Fruit fly (Drosophila melanogaster) whole organism, embryonic: ENCODE results near the gene Taf6.
A peak's percentile ranks its signal among the peaks of the same experiment; 100 is the strongest.

Experiments used
- ATbp ChIP-seq: fragments of 200-800 bp; sonication (Bioruptor generic); optimal IDR thresholded peaks from 2 replicates; lab custom pipeline; 2017; ENCODE audit warnings: missing biosample characterization, mild to moderate bottlenecking, missing genetic modification characterization, missing genetic modification reagents
- B-H2 ChIP-seq: fragments of 200-800 bp; sonication (Bioruptor generic); optimal IDR thresholded peaks from 2 replicates; lab custom pipeline; 2018; ENCODE audit warnings: missing biosample characterization, mild to moderate bottlenecking, missing genetic modification characterization
- Bteb2 ChIP-seq: fragments of 200-800 bp; sonication (Bioruptor generic); optimal IDR thresholded peaks from 2 replicates; lab custom pipeline; 2016; ENCODE audit warnings: missing biosample characterization, missing genetic modification characterization
- CG10979 ChIP-seq: fragments of 200-800 bp; sonication (Bioruptor generic); optimal IDR thresholded peaks from 2 replicates; lab custom pipeline; 2018; ENCODE audit warnings: missing biosample characterization, mild to moderate bottlenecking, missing genetic modification characterization, moderate library complexity
- CG13287 ChIP-seq: fragments of 200-800 bp; sonication (Bioruptor generic); IDR thresholded peaks from 2 replicates; pipeline ENCODE4 v1.3.6; 2022; ENCODE audit warnings: missing biosample characterization, missing genetic modification characterization; ENCODE audit not compliant: partially characterized antibody
- CG15601 ChIP-seq: fragments of 200-800 bp; sonication (Bioruptor generic); optimal IDR thresholded peaks from 3 replicates; lab custom pipeline; 2019; ENCODE audit warnings: missing biosample characterization, mild to moderate bottlenecking, missing genetic modification characterization, moderate library complexity
- CG1603 ChIP-seq: fragments of 200-800 bp; sonication (Bioruptor generic); optimal IDR thresholded peaks from 2 replicates; lab custom pipeline; 2019; ENCODE audit warnings: missing biosample characterization, mild to moderate bottlenecking, missing genetic modification characterization, moderate library complexity
- CG16863 ChIP-seq: fragments of 200-800 bp; sonication (Bioruptor generic); optimal IDR thresholded peaks from 3 replicates; lab custom pipeline; 2016; ENCODE audit warnings: missing biosample characterization, missing genetic modification characterization
- CG17912 ChIP-seq: fragments of 200-800 bp; sonication (Bioruptor generic); optimal IDR thresholded peaks from 2 replicates; lab custom pipeline; 2018; ENCODE audit warnings: missing biosample characterization, mild to moderate bottlenecking, missing genetic modification characterization
- CG1832 ChIP-seq: fragments of 200-800 bp; sonication (Bioruptor generic); optimal IDR thresholded peaks from 2 replicates; lab custom pipeline; 2017; ENCODE audit warnings: missing biosample characterization, mild to moderate bottlenecking, missing genetic modification characterization, inconsistent platforms
- CG2678 ChIP-seq: fragments of 200-800 bp; sonication (Bioruptor generic); optimal IDR thresholded peaks from 3 replicates; lab custom pipeline; 2019; ENCODE audit warnings: missing biosample characterization, mild to moderate bottlenecking, missing genetic modification characterization, moderate library complexity
- CG32767 ChIP-seq: fragments of 200-800 bp; sonication (Bioruptor generic); IDR thresholded peaks from 2 replicates; pipeline ENCODE4 v1.3.6; 2022; ENCODE audit warnings: missing biosample characterization, missing genetic modification characterization
- CG33213 ChIP-seq: fragments of 200-800 bp; sonication (Bioruptor generic); optimal IDR thresholded peaks from 3 replicates; lab custom pipeline; 2016; ENCODE audit warnings: missing biosample characterization, missing genetic modification characterization
- CG3407 ChIP-seq: fragments of 200-800 bp; sonication (Bioruptor generic); optimal IDR thresholded peaks from 2 replicates; lab custom pipeline; 2018; ENCODE audit warnings: missing biosample characterization, mild to moderate bottlenecking, missing genetic modification characterization
- CG6689 ChIP-seq: fragments of 200-800 bp; sonication (Bioruptor generic); IDR thresholded peaks from 2 replicates; pipeline ENCODE4 v1.3.6; 2022; ENCODE audit warnings: missing biosample characterization, missing genetic modification characterization
- CG8944 ChIP-seq: fragments of 200-800 bp; sonication (Bioruptor generic); optimal IDR thresholded peaks from 3 replicates; lab custom pipeline; 2016; ENCODE audit warnings: missing biosample characterization, missing genetic modification characterization
- CG9727 ChIP-seq: fragments of 200-800 bp; sonication (Bioruptor generic); optimal IDR thresholded peaks from 3 replicates; lab custom pipeline; 2017; ENCODE audit warnings: missing biosample characterization, mild to moderate bottlenecking, missing genetic modification characterization
- Chrac-16 ChIP-seq: fragments of 200-800 bp; sonication (Bioruptor generic); optimal IDR thresholded peaks from 3 replicates; lab custom pipeline; 2016; ENCODE audit warnings: missing biosample characterization, missing genetic modification characterization
- Dbx ChIP-seq: fragments of 200-800 bp; sonication (Bioruptor generic); IDR thresholded peaks from 3 replicates; pipeline ENCODE4 v1.3.6; 2022; ENCODE audit warnings: missing biosample characterization, missing genetic modification characterization
- Gsc ChIP-seq: fragments of 200-800 bp; sonication (Bioruptor generic); IDR thresholded peaks from 2 replicates; pipeline ENCODE4 v1.3.6; 2022; ENCODE audit warnings: missing biosample characterization, missing genetic modification characterization
- Gug ChIP-seq: fragments of 200-800 bp; sonication (Bioruptor generic); IDR thresholded peaks from 4 replicates; pipeline ENCODE4 v1.3.6; 2022; ENCODE audit warnings: missing biosample characterization, missing genetic modification characterization
- HmgD ChIP-seq: fragments of 200-800 bp; sonication (Bioruptor generic); optimal IDR thresholded peaks from 3 replicates; lab custom pipeline; 2016; ENCODE audit warnings: missing biosample characterization, missing genetic modification characterization
- Lim3 ChIP-seq: fragments of 200-800 bp; sonication (Bioruptor generic); IDR thresholded peaks from 2 replicates; pipeline ENCODE4 v1.3.6; 2022; ENCODE audit warnings: missing biosample characterization, missing genetic modification characterization
- Mad ChIP-seq: fragments of 200-800 bp; sonication (Bioruptor generic); optimal IDR thresholded peaks from 2 replicates; lab custom pipeline; 2016; ENCODE audit warnings: missing biosample characterization, missing genetic modification characterization
- Pdp1 ChIP-seq, 2 experiments: fragments of 200-800 bp; sonication (Bioruptor generic); optimal IDR thresholded peaks; 3 replicates each; lab custom pipeline; 2016; ENCODE audit warnings: missing biosample characterization in 2 of 2, missing genetic modification characterization in 2 of 2, mild to moderate bottlenecking in 1 of 2, moderate library complexity in 1 of 2
- Usf ChIP-seq: fragments of 200-800 bp; sonication (Bioruptor generic); optimal IDR thresholded peaks from 2 replicates; lab custom pipeline; 2017; ENCODE audit warnings: missing genotype, missing biosample characterization, missing genetic modification characterization
- Xbp1 ChIP-seq: fragments of 200-800 bp; sonication (Bioruptor generic); optimal IDR thresholded peaks from 3 replicates; lab custom pipeline; 2016; ENCODE audit warnings: missing biosample characterization, mild to moderate bottlenecking, missing genetic modification characterization
- ato ChIP-seq: fragments of 200-800 bp; sonication (Bioruptor generic); IDR thresholded peaks from 2 replicates; pipeline ENCODE4 v1.3.6; 2022; ENCODE audit warnings: missing biosample characterization, missing genetic modification characterization; ENCODE audit not compliant: partially characterized antibody
- chm ChIP-seq: fragments of 200-800 bp; sonication (Bioruptor generic); IDR thresholded peaks from 2 replicates; pipeline ENCODE4 v1.3.6; 2022; ENCODE audit warnings: missing biosample characterization, missing genetic modification characterization
- da ChIP-seq: fragments of 200-800 bp; sonication (Bioruptor generic); optimal IDR thresholded peaks from 2 replicates; lab custom pipeline; 2016; ENCODE audit warnings: missing biosample characterization, missing genetic modification characterization
- eyg ChIP-seq: fragments of 200-800 bp; sonication (Bioruptor generic); optimal IDR thresholded peaks from 3 replicates; lab custom pipeline; 2016; ENCODE audit warnings: missing biosample characterization, missing genetic modification characterization
- gce ChIP-seq: fragments of 200-800 bp; sonication (Bioruptor generic); IDR thresholded peaks from 3 replicates; pipeline ENCODE4 v1.3.6; 2022; ENCODE audit warnings: missing biosample characterization, missing genetic modification characterization
- h ChIP-seq: fragments of >200 bp; optimal IDR thresholded peaks from 2 replicates; lab custom pipeline; 2017
- hkb ChIP-seq, 2 experiments: fragments of 200-800 bp in 1 of 2; fragments of >200 bp in 1 of 2; sonication (Bioruptor generic) in 1 of 2; IDR thresholded peaks in 1 of 2; optimal IDR thresholded peaks in 1 of 2; 2 replicates each; pipeline versions ENCODE4 v1.3.6 to Lab custom; 2017 to 2022; ENCODE audit warnings: missing biosample characterization in 1 of 2, missing genetic modification characterization in 1 of 2
- ind ChIP-seq: fragments of 200-800 bp; sonication (Bioruptor generic); optimal IDR thresholded peaks from 3 replicates; lab custom pipeline; 2016; ENCODE audit warnings: missing biosample characterization, missing genetic modification characterization
- insv ChIP-seq, 2 experiments: fragments of 200-800 bp; sonication (Bioruptor generic); optimal IDR thresholded peaks; 3 replicates each; lab custom pipeline; 2016 to 2018; ENCODE audit warnings: missing biosample characterization in 2 of 2, missing genetic modification characterization in 2 of 2
- ken ChIP-seq: fragments of 200-800 bp; sonication (Bioruptor generic); IDR thresholded peaks from 3 replicates; pipeline ENCODE4 v1.3.6; 2022; ENCODE audit warnings: missing biosample characterization, missing genetic modification characterization
- kni ChIP-seq: fragments of 200-800 bp; sonication (Bioruptor generic); optimal IDR thresholded peaks from 3 replicates; lab custom pipeline; 2017; ENCODE audit warnings: mild to moderate bottlenecking, missing biosample characterization, missing genetic modification reagents, missing genetic modification characterization
- lab ChIP-seq: fragments of 200-800 bp; sonication (Bioruptor generic); optimal IDR thresholded peaks from 3 replicates; lab custom pipeline; 2017; ENCODE audit warnings: missing biosample characterization, missing genetic modification characterization, mild to moderate bottlenecking, moderate library complexity, missing genetic modification reagents
- luna ChIP-seq: fragments of 200-800 bp; sonication (Bioruptor generic); optimal IDR thresholded peaks from 2 replicates; lab custom pipeline; 2016; ENCODE audit warnings: missing biosample characterization, missing genetic modification characterization
- nerfin-2 ChIP-seq: fragments of 200-800 bp; sonication (Bioruptor generic); IDR thresholded peaks from 2 replicates; pipeline ENCODE4 v1.3.6; 2022; ENCODE audit warnings: missing biosample characterization, missing genetic modification characterization; ENCODE audit not compliant: partially characterized antibody
- org-1 ChIP-seq: fragments of 200-800 bp; sonication (Bioruptor generic); optimal IDR thresholded peaks from 2 replicates; lab custom pipeline; 2017; ENCODE audit warnings: missing biosample characterization, missing genetic modification characterization
- pfk ChIP-seq: fragments of 200-800 bp; sonication (Bioruptor generic); optimal IDR thresholded peaks from 2 replicates; lab custom pipeline; 2018; ENCODE audit warnings: missing biosample characterization, mild to moderate bottlenecking, missing genetic modification characterization, moderate library complexity
- slou ChIP-seq: fragments of 200-800 bp; sonication (Bioruptor generic); optimal IDR thresholded peaks from 3 replicates; lab custom pipeline; 2016; ENCODE audit warnings: missing biosample characterization, missing genetic modification characterization
- sna ChIP-seq: fragments of 200-800 bp; sonication (Bioruptor generic); IDR thresholded peaks from 2 replicates; pipeline ENCODE4 v1.3.6; 2022; ENCODE audit warnings: missing biosample characterization, missing genetic modification characterization; ENCODE audit not compliant: partially characterized antibody
- sqz ChIP-seq: fragments of 200-800 bp; sonication (Bioruptor generic); optimal IDR thresholded peaks from 3 replicates; lab custom pipeline; 2018; ENCODE audit warnings: missing biosample characterization, mild to moderate bottlenecking, missing genetic modification characterization
- twi ChIP-seq: fragments of 200-800 bp; optimal IDR thresholded peaks from 2 replicates; lab custom pipeline; 2019; ENCODE audit warnings: missing biosample characterization, mild to moderate bottlenecking, missing genetic modification characterization, moderate library complexity
- vnd ChIP-seq: fragments of 200-800 bp; sonication (Bioruptor generic); IDR thresholded peaks from 3 replicates; pipeline ENCODE4 v1.3.6; 2022; ENCODE audit warnings: missing biosample characterization, missing genetic modification characterization; ENCODE audit not compliant: partially characterized antibody

Gene Taf6

DNA sequence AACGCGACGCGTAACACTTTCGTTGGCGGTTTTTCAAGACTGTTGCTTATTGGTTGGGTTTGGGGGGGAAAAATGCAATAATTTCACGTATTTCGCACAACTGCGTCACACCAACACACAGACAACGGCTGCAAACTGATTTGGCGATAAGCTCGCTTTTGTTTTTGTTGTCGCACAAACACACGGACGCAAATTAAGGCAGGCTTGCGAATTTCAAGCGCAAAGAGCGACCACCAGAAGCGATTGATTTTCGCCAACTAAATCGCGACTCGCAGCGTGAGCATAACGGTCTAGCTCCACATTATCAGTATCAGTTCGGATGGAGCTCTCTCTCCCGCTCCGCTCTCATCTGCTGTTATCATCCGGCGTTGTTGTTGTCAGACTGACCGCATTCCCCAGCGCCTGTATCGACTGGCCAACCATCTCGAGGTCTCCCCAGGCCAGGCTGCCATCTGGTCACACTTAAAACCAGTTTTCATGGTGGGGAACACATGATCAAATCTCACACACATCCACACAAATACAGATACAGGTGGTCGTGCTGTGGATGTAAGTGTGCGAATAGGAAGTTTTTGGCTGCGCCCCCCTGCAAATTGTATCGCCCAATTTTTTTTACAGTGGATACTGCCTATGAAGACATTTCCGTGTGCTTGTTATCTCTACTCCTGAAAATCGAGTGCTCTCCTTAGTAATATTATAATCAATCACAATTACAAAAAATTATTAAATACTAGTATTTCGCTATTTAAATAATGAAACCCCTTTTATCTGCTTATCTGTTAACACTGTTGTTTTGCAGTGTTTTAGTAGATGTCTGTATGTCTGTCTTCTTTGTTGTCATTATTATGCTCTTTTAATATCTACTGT, 34.1 kb downstream of the Taf6 start (continued):
- TF ChIP-seq slou (no peak), Gug (peak; percentile 74; the same call in 3 of the 4 replicates), ato (no peak), CG1832 (GFP tag; lab: Kevin White, UChicago) (no peak), Mad (GFP tag; lab: Kevin White, UChicago) (peak; percentile 9), nerfin-2 (GFP tag; lab: Robert Waterston, UW) (peak; percentile 32; the same call in 1 of the 2 replicates), sqz (no peak), CG32767 (peak; percentile 55; the same call in 1 of the 2 replicates), Usf (peak; percentile 57), org-1 (GFP tag; lab: Kevin White, UChicago) (peak; percentile 3), ind (GFP tag; lab: Kevin White, UChicago) (peak; percentile 69), Dbx (GFP tag; lab: Robert Waterston, UW) (peak; percentile 74; the same call in 2 of the 3 replicates), CG16863 (GFP tag; lab: Kevin White, UChicago) (peak; percentile 10), CG15601 (no peak), Gsc (GFP tag; lab: Robert Waterston, UW) (no peak), Xbp1 (GFP tag; lab: Kevin White, UChicago) (peak; percentile 60), CG9727 (GFP tag; lab: Kevin White, UChicago) (peak; percentile 70), CG3407 (GFP tag; lab: Kevin White, UChicago) (no peak), ATbp (GFP tag; lab: Kevin White, UChicago) (no peak), twi (tag; lab: Kevin White, UChicago) (no peak), chm (GFP tag; lab: Robert Waterston, UW) (no peak), CG13287 (GFP tag; lab: Robert Waterston, UW) (peak; percentile 38; the same call in 1 of the 2 replicates), CG17912 (no peak), sna (GFP tag; lab: Robert Waterston, UW) (no peak; the same call in 1 of the 2 replicates), CG2678 (tag; lab: Kevin White, UChicago) (peak; percentile 78), ken (0 out of 3 replicates have a peak, but pooled peaks have one; percentile 8), Bteb2 (GFP tag; lab: Kevin White, UChicago) (peak; percentile 18), gce (GFP tag; lab: Robert Waterston, UW) (no peak), CG6689 (GFP tag; lab: Robert Waterston, UW) (peak; percentile 51), lab (GFP tag; lab: Kevin White, UChicago) (peak; percentile 84), eyg (no peak), luna (no peak), da (GFP tag; lab: Kevin White, UChicago) (no peak), CG10979 (tag; lab: Kevin White, UChicago) (no peak), Chrac-16 (peak; percentile 36), Pdp1 (GFP tag; optimal IDR thresholded peaks at IDR 0.05; lab: Kevin White, UChicago) (peak; percentile 13 to 39), B-H2 (GFP tag; lab: Kevin White, UChicago) (peak; percentile 40), CG33213 (GFP tag; lab: Kevin White, UChicago) (no peak), hkb (optimal IDR thresholded peaks at IDR 0.05; lab: Kevin White, UChicago) (no peak), hkb (GFP tag; IDR thresholded peaks at IDR 0.05; lab: Robert Waterston, UW) (peak; percentile 71), CG1603 (tag; lab: Kevin White, UChicago) (peak; percentile 28), Lim3 (no peak), kni (GFP tag; lab: Kevin White, UChicago) (no peak), pfk (GFP tag; lab: Kevin White, UChicago) (no peak), CG8944 (GFP tag; lab: Kevin White, UChicago) (no peak), insv (GFP tag; optimal IDR thresholded peaks at IDR 0.05; lab: Kevin White, UChicago) (peak in 1 of 2 experiments; percentile 3), h (no peak), HmgD (GFP tag; lab: Kevin White, UChicago) (no peak), vnd (no peak)
